Worm (Caenorhabditis elegans) whole organism, L4 larva: ENCODE results near the gene C10C6.7.

Source experiments
- F10B5.3 ChIP-seq: sonication (generic microtip); optimal IDR thresholded peaks from 2 replicates; lab custom pipeline; 2016; ENCODE audit warnings: mild to moderate bottlenecking, missing genetic modification characterization, missing compliant biosample characterization
- F49E8.2 ChIP-seq: sonication (generic microtip); optimal IDR thresholded peaks from 2 replicates; lab custom pipeline; 2016; ENCODE audit warnings: missing compliant biosample characterization, mild to moderate bottlenecking, missing genetic modification characterization, borderline replicate concordance
- T20F7.1 ChIP-seq: fragments of 200-800 bp; sonication (Bioruptor generic); optimal IDR thresholded peaks from 2 replicates; lab custom pipeline; 2018; ENCODE audit warnings: mild to moderate bottlenecking, missing genetic modification characterization, missing compliant biosample characterization
- Y105C5A.15 ChIP-seq: fragments of 200-800 bp; sonication (Bioruptor generic); IDR thresholded peaks from 2 replicates; pipeline ENCODE4 v1.3.6; 2022; ENCODE audit warnings: missing genetic modification characterization, missing compliant biosample characterization
- Y48G9A.11 ChIP-seq: fragments of 200-800 bp; sonication (Bioruptor generic); IDR thresholded peaks from 2 replicates; pipeline ENCODE4 v1.3.6; 2022; ENCODE audit warnings: missing genetic modification reagents, missing genetic modification characterization, missing compliant biosample characterization
- Y5F2A.4 ChIP-seq: fragments of 200-800 bp; sonication (Bioruptor generic); optimal IDR thresholded peaks from 2 replicates; lab custom pipeline; 2018; ENCODE audit warnings: mild to moderate bottlenecking, missing genetic modification characterization, missing compliant biosample characterization
- aha-1 ChIP-seq: fragments of 150-350 bp; peaks from one replicate; lab custom pipeline; 2014; ENCODE audit warnings: missing biosample characterization, missing genetic modification characterization
- ama-1 ChIP-seq: fragments of 150-350 bp; optimal IDR thresholded peaks from 2 replicates; lab custom pipeline; 2014; ENCODE audit warnings: inconsistent platforms, mixed read lengths
- attf-4 ChIP-seq: sonication (generic microtip); optimal IDR thresholded peaks from 3 replicates; lab custom pipeline; 2017; ENCODE audit warnings: missing biosample characterization, missing genetic modification characterization
- ceh-20 ChIP-seq: fragments of 200-800 bp; sonication (Bioruptor generic); IDR thresholded peaks from 2 replicates; pipeline ENCODE4 v1.3.6; 2022; ENCODE audit warnings: missing genetic modification reagents, missing genetic modification characterization, missing compliant biosample characterization
- ceh-62 ChIP-seq: sonication (generic microtip); optimal IDR thresholded peaks from 2 replicates; lab custom pipeline; 2017; ENCODE audit warnings: missing biosample characterization, missing genetic modification characterization
- ces-1 ChIP-seq: fragments of 150-350 bp; sonication (generic microtip); optimal IDR thresholded peaks from 4 replicates; lab custom pipeline; 2014; ENCODE audit warnings: missing biosample characterization, missing genetic modification reagents, missing genetic modification characterization
- daf-16 ChIP-seq, 3 experiments: sonication (generic microtip); optimal IDR thresholded peaks; 2 replicates each; lab custom pipeline; 2016 to 2017; ENCODE audit warnings: missing genetic modification characterization in 3 of 3, missing genetic modification reagents in 3 of 3, mild to moderate bottlenecking in 2 of 3, missing compliant biosample characterization in 2 of 3, missing biosample characterization in 1 of 3, moderate library complexity in 1 of 3
- daf-8 ChIP-seq: fragments of 200-800 bp; sonication (Bioruptor generic); IDR thresholded peaks from 2 replicates; pipeline ENCODE4 v1.3.6; 2022; ENCODE audit warnings: missing genetic modification characterization, missing compliant biosample characterization
- dpl-1 ChIP-seq: fragments of 150-350 bp; optimal IDR thresholded peaks from 2 replicates; lab custom pipeline; 2014; ENCODE audit warnings: missing biosample characterization, missing genetic modification reagents, missing genetic modification characterization
- duxl-1 ChIP-seq: sonication (generic microtip); optimal IDR thresholded peaks from 2 replicates; lab custom pipeline; 2016; ENCODE audit warnings: mild to moderate bottlenecking, missing genetic modification characterization, moderate library complexity, missing compliant biosample characterization; ENCODE audit not compliant: poor library complexity
- dve-1 ChIP-seq: sonication (generic microtip); optimal IDR thresholded peaks from 2 replicates; lab custom pipeline; 2017; ENCODE audit warnings: antibody characterized with exemption, mild to moderate bottlenecking, missing genetic modification characterization, missing compliant biosample characterization; ENCODE audit not compliant: insufficient read depth
- fkh-10 ChIP-seq: fragments of 150-350 bp; optimal IDR thresholded peaks from 2 replicates; lab custom pipeline; 2014; ENCODE audit warnings: missing biosample characterization, missing genetic modification reagents, missing genetic modification characterization
- fos-1 ChIP-seq: fragments of 150-350 bp; optimal IDR thresholded peaks from 2 replicates; lab custom pipeline; 2014; ENCODE audit warnings: missing biosample characterization, missing genetic modification characterization
- gei-8 ChIP-seq: fragments of 200-800 bp; sonication (Bioruptor generic); optimal IDR thresholded peaks from 2 replicates; lab custom pipeline; 2018; ENCODE audit warnings: mild to moderate bottlenecking, missing genetic modification characterization, missing compliant biosample characterization
- hlh-11 ChIP-seq: fragments of 200-800 bp; sonication (Bioruptor generic); optimal IDR thresholded peaks from 2 replicates; lab custom pipeline; 2018; ENCODE audit warnings: mild to moderate bottlenecking, missing genetic modification characterization, missing compliant biosample characterization
- hmg-1.1 ChIP-seq: fragments of 200-800 bp; sonication (Bioruptor generic); IDR thresholded peaks from 2 replicates; pipeline ENCODE4 v1.3.6; 2022; ENCODE audit warnings: missing genetic modification reagents, missing genetic modification characterization, missing compliant biosample characterization
- jun-1 ChIP-seq: fragments of 150-350 bp; optimal IDR thresholded peaks from 2 replicates; lab custom pipeline; 2014; ENCODE audit warnings: missing biosample characterization, missing genetic modification reagents, missing genetic modification characterization
- lin-1 ChIP-seq: fragments of 200-800 bp; sonication (Bioruptor generic); IDR thresholded peaks from 2 replicates; pipeline ENCODE4 v1.3.6; 2022; ENCODE audit warnings: missing genetic modification reagents, missing genetic modification characterization, missing compliant biosample characterization
- lin-29 ChIP-seq: fragments of 200-800 bp; sonication (Bioruptor generic); IDR thresholded peaks from 2 replicates; pipeline ENCODE4 v1.3.6; 2022; ENCODE audit warnings: missing genetic modification reagents, missing genetic modification characterization, missing compliant biosample characterization
- lin-39 ChIP-seq: fragments of 150-350 bp; optimal IDR thresholded peaks from 2 replicates; lab custom pipeline; 2014; ENCODE audit warnings: missing biosample characterization, missing genetic modification reagents, missing genetic modification characterization
- lir-3 ChIP-seq: sonication (generic microtip); optimal IDR thresholded peaks from 2 replicates; lab custom pipeline; 2016; ENCODE audit warnings: mild to moderate bottlenecking, missing genetic modification characterization, missing compliant biosample characterization
- lsy-2 ChIP-seq, 2 experiments: fragments of 150-350 bp in 1 of 2; sonication (generic microtip) in 1 of 2; optimal IDR thresholded peaks; 2 replicates each; lab custom pipeline; 2014 to 2017; ENCODE audit warnings: missing biosample characterization in 2 of 2, missing genetic modification characterization in 2 of 2
- madf-5 ChIP-seq, 2 experiments: fragments of 200-800 bp; sonication (Bioruptor generic); IDR thresholded peaks; 2 replicates each; pipeline ENCODE4 v1.3.6; 2022; ENCODE audit warnings: missing compliant biosample characterization in 2 of 2, missing genetic modification characterization in 2 of 2
- mdl-1 ChIP-seq, 2 experiments: fragments of 150-350 bp in 1 of 2; sonication (generic microtip) in 1 of 2; optimal IDR thresholded peaks; 2 replicates each; lab custom pipeline; 2014 to 2017; ENCODE audit warnings: missing biosample characterization in 2 of 2, missing genetic modification characterization in 2 of 2
- mdt-29 ChIP-seq: fragments of 200-800 bp; sonication (Bioruptor generic); IDR thresholded peaks from 2 replicates; pipeline ENCODE4 v1.3.6; 2022; ENCODE audit warnings: missing genetic modification reagents, missing genetic modification characterization, missing compliant biosample characterization
- mxl-3 ChIP-seq: fragments of 200-800 bp; sonication (Bioruptor generic); optimal IDR thresholded peaks from 2 replicates; lab custom pipeline; 2018; ENCODE audit warnings: mild to moderate bottlenecking, missing genetic modification characterization, missing compliant biosample characterization
- nhr-102 ChIP-seq: sonication (generic microtip); optimal IDR thresholded peaks from 2 replicates; lab custom pipeline; 2016; ENCODE audit warnings: mild to moderate bottlenecking, missing genetic modification characterization, moderate library complexity, missing compliant biosample characterization
- nhr-11 ChIP-seq: fragments of 150-350 bp; optimal IDR thresholded peaks from 2 replicates; lab custom pipeline; 2014; ENCODE audit warnings: missing biosample characterization, missing genetic modification characterization
- nhr-41 ChIP-seq: fragments of 200-800 bp; sonication (Bioruptor generic); IDR thresholded peaks from 2 replicates; pipeline ENCODE4 v1.3.6; 2022; ENCODE audit warnings: missing genetic modification reagents, missing genetic modification characterization, missing compliant biosample characterization
- nhr-48 ChIP-seq: sonication (generic microtip); optimal IDR thresholded peaks from 2 replicates; lab custom pipeline; 2016; ENCODE audit warnings: mild to moderate bottlenecking, missing genetic modification characterization, missing compliant biosample characterization
- nhr-76 ChIP-seq: fragments of 150-350 bp; optimal IDR thresholded peaks from 2 replicates; lab custom pipeline; 2014; ENCODE audit warnings: missing biosample characterization, missing genetic modification characterization
- pqm-1 ChIP-seq: sonication (generic microtip); optimal IDR thresholded peaks from 2 replicates; lab custom pipeline; 2017; ENCODE audit warnings: missing biosample characterization, missing genetic modification characterization
- rbr-2 ChIP-seq: sonication (generic microtip); optimal IDR thresholded peaks from 2 replicates; lab custom pipeline; 2016; ENCODE audit warnings: missing genotype, missing genetic modification characterization, missing compliant biosample characterization
- set-16 ChIP-seq: fragments of 200-800 bp; sonication (Bioruptor generic); IDR thresholded peaks from 2 replicates; pipeline ENCODE4 v1.3.6; 2022; ENCODE audit warnings: missing genetic modification reagents, missing genetic modification characterization, missing compliant biosample characterization
- skn-1 ChIP-seq: fragments of 150-350 bp; optimal IDR thresholded peaks from 2 replicates; lab custom pipeline; 2014; ENCODE audit warnings: missing biosample characterization, missing genetic modification characterization
- snpc-1.2 ChIP-seq: fragments of 200-800 bp; sonication (Bioruptor generic); IDR thresholded peaks from 2 replicates; pipeline ENCODE4 v1.3.6; 2022; ENCODE audit warnings: missing genetic modification reagents, missing genetic modification characterization, missing compliant biosample characterization
- snpc-4 ChIP-seq: fragments of 150-350 bp; optimal IDR thresholded peaks from 2 replicates; lab custom pipeline; 2014; ENCODE audit warnings: missing biosample characterization, missing genetic modification characterization
- spr-1 ChIP-seq: sonication (generic microtip); optimal IDR thresholded peaks from 2 replicates; lab custom pipeline; 2016; ENCODE audit warnings: mild to moderate bottlenecking, missing genetic modification characterization, missing compliant biosample characterization
- spr-3 ChIP-seq: fragments of 200-800 bp; sonication (Bioruptor generic); optimal IDR thresholded peaks from 2 replicates; lab custom pipeline; 2018; ENCODE audit warnings: mild to moderate bottlenecking, missing genetic modification characterization, missing compliant biosample characterization
- tag-97 ChIP-seq: fragments of 200-800 bp; sonication (Bioruptor generic); IDR thresholded peaks from 2 replicates; pipeline ENCODE4 v1.3.6; 2022; ENCODE audit warnings: missing genetic modification characterization, missing compliant biosample characterization
- tra-1 ChIP-seq: fragments of 200-800 bp; sonication (Bioruptor generic); IDR thresholded peaks from 2 replicates; pipeline ENCODE4 v1.3.6; 2022; ENCODE audit warnings: missing genetic modification reagents, missing genetic modification characterization, missing compliant biosample characterization
- unc-130 ChIP-seq: sonication (generic microtip); optimal IDR thresholded peaks from 2 replicates; lab custom pipeline; 2016; ENCODE audit warnings: missing genetic modification reagents, missing genetic modification characterization, missing compliant biosample characterization
- zag-1 ChIP-seq: fragments of 150-350 bp; optimal IDR thresholded peaks from 2 replicates; lab custom pipeline; 2014; ENCODE audit warnings: missing biosample characterization, missing genetic modification characterization
- zfp-2 ChIP-seq: sonication (generic microtip); optimal IDR thresholded peaks from 2 replicates; lab custom pipeline; 2016; ENCODE audit warnings: mild to moderate bottlenecking, missing genetic modification characterization, missing compliant biosample characterization
- zip-11 ChIP-seq: fragments of 200-800 bp; sonication (Bioruptor generic); IDR thresholded peaks from 2 replicates; pipeline ENCODE4 v1.3.6; 2022; ENCODE audit warnings: missing genetic modification characterization, missing compliant biosample characterization
- ztf-11 ChIP-seq: fragments of 150-350 bp; optimal IDR thresholded peaks from 2 replicates; lab custom pipeline; 2014; ENCODE audit warnings: missing biosample characterization, missing genetic modification characterization

Gene C10C6.7

DNA sequence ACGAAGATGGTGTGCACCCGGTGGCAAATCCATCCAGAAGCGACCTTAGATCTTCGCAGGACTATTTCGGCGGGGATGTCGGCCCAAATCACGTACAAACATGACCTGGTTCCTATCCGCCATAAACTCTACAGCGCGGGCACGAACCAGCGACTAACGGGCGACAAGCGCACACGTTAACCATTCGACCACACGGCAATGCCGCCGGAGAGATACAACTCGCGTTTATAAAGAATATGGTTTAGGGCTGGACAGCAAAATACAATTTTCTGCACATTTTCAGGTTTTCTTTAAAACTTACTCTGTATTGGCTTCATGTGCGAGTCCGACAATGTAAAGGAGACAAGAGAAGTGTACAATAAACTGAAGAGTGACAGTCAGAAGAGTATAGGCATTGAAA is 6.8 kb upstream of the C10C6.7 start:
- TF ChIP-seq mdl-1 (tag; optimal IDR thresholded peaks at IDR 0.05; lab: Kevin White, UChicago) = peak in 1 of 2 experiments; percentile 3
- TF ChIP-seq tra-1 (GFP tag; lab: Robert Waterston, UW) = peak; percentile 96
- TF ChIP-seq Y105C5A.15 (GFP tag; lab: Robert Waterston, UW) = peak; percentile 96
- peak; percentile 87 for TF ChIP-seq nhr-41 (GFP tag; lab: Robert Waterston, UW)
- TF ChIP-seq rbr-2 (tag; lab: Kevin White, UChicago) = peak; percentile 77
- TF ChIP-seq nhr-76 (tag; lab: Kevin White, UChicago) = no peak
- peak; percentile 89 for TF ChIP-seq Y5F2A.4
- TF ChIP-seq hmg-1.1 (GFP tag; lab: Robert Waterston, UW) = peak; percentile 91
- peak; percentile 88 for TF ChIP-seq Y48G9A.11 (GFP tag; lab: Robert Waterston, UW)
- peak; percentile 83 for TF ChIP-seq lin-29 (GFP tag; lab: Robert Waterston, UW)
- TF ChIP-seq zfp-2 (tag; lab: Kevin White, UChicago) = no peak
- TF ChIP-seq ceh-20 (GFP tag; lab: Robert Waterston, UW) = peak; percentile 87
- TF ChIP-seq zag-1 (tag; lab: Kevin White, UChicago) = no peak
- TF ChIP-seq spr-3 = peak; percentile 85
- TF ChIP-seq mdt-29 (GFP tag; lab: Robert Waterston, UW) = peak; percentile 87
- TF ChIP-seq dpl-1 (GFP tag; lab: Kevin White, UChicago) = peak; percentile 27
- TF ChIP-seq lsy-2 (tag; optimal IDR thresholded peaks at IDR 0.05; lab: Kevin White, UChicago) = peak in 1 of 2 experiments; percentile 64
- peak; percentile 93 for TF ChIP-seq lin-1 (GFP tag; lab: Robert Waterston, UW)
- peak; percentile 95 for TF ChIP-seq aha-1 (tag; lab: Kevin White, UChicago)
- TF ChIP-seq ces-1 (GFP tag; lab: Kevin White, UChicago) = no peak
- 0 out of 2 replicates have a peak, but pooled peaks have one; percentile 87 for TF ChIP-seq daf-8 (GFP tag; lab: Robert Waterston, UW)
- no peak for TF ChIP-seq fkh-10
- peak; percentile 75 for TF ChIP-seq dve-1
- 0 out of 2 replicates have a peak, but pooled peaks have one; percentile 72 for TF ChIP-seq tag-97
- peak; percentile 66 for TF ChIP-seq T20F7.1 (GFP tag; lab: Kevin White, UChicago)
- no peak for TF ChIP-seq snpc-4 (tag; lab: Kevin White, UChicago)
- no peak for TF ChIP-seq ztf-11 (tag; lab: Kevin White, UChicago)
- peak; percentile 68 for TF ChIP-seq nhr-48 (tag; lab: Kevin White, UChicago)
- peak; percentile 87 for TF ChIP-seq spr-1 (tag; lab: Kevin White, UChicago)
- peak; percentile 76 for TF ChIP-seq F49E8.2 (tag; lab: Kevin White, UChicago)
- TF ChIP-seq zip-11 (GFP tag; lab: Robert Waterston, UW) = peak; percentile 90
- peak; percentile 97 for TF ChIP-seq gei-8 (GFP tag; lab: Kevin White, UChicago)
- peak; percentile 88 for TF ChIP-seq mxl-3
- peak; percentile 91 for TF ChIP-seq lir-3 (tag; lab: Kevin White, UChicago)
- TF ChIP-seq lin-39 (tag; lab: Kevin White, UChicago) = no peak
- no peak for TF ChIP-seq attf-4 (tag; lab: Kevin White, UChicago)
- TF ChIP-seq nhr-11 (tag; lab: Kevin White, UChicago) = peak; percentile 34
- peak; percentile 94 for TF ChIP-seq snpc-1.2 (GFP tag; lab: Robert Waterston, UW)
- peak; percentile 87 for TF ChIP-seq unc-130 (GFP tag; lab: Kevin White, UChicago)
- TF ChIP-seq daf-16 (GFP tag; optimal IDR thresholded peaks at IDR 0.05; lab: Kevin White, UChicago) = peak; percentile 59 to 91
- TF ChIP-seq daf-16 (tag; optimal IDR thresholded peaks at IDR 0.05; lab: Kevin White, UChicago) = peak; percentile 73
- peak; percentile 85 for TF ChIP-seq F10B5.3 (tag; lab: Kevin White, UChicago)
- TF ChIP-seq ama-1 (lab: Kevin White, UChicago) = no peak
- peak; percentile 86 for TF ChIP-seq duxl-1 (tag; lab: Kevin White, UChicago)
- no peak for TF ChIP-seq ceh-62 (tag; lab: Kevin White, UChicago)
- peak; percentile 78 for TF ChIP-seq hlh-11 (tag; lab: Kevin White, UChicago)
- peak; percentile 74 for TF ChIP-seq set-16 (GFP tag; lab: Robert Waterston, UW)
- peak; percentile 76 for TF ChIP-seq nhr-102
- TF ChIP-seq madf-5 (GFP tag; IDR thresholded peaks at IDR 0.05; lab: Robert Waterston, UW) = peak; percentile 76 to 88; a peak in 3 of 4 replicates
- no peak for TF ChIP-seq skn-1 (tag; lab: Kevin White, UChicago)
- no peak for TF ChIP-seq fos-1 (tag; lab: Kevin White, UChicago)
- TF ChIP-seq jun-1 (tag; lab: Kevin White, UChicago) = peak; percentile 77
- peak; percentile 6 for TF ChIP-seq pqm-1 (tag; lab: Kevin White, UChicago)
